Worm (Caenorhabditis elegans): ENCODE data around the gene sre-39.
A peak's percentile ranks its signal among the peaks of the same experiment; 100 is the strongest.

sre-39 gene

ce11 chrII:4673670-4674069, 13.4 kb upstream of the sre-39 start:
- TF ChIP-seq egl-27 (tag; optimal IDR thresholded peaks at IDR 0.05) (no peak), Y75B8A.6 (GFP tag; IDR thresholded peaks at IDR 0.05) (no peak), pqm-1 (tag; optimal IDR thresholded peaks at IDR 0.05) (no peak), fos-1 (tag; optimal IDR thresholded peaks at IDR 0.05) (no peak), ceh-32 (tag; optimal IDR thresholded peaks at IDR 0.05; ENCODE audit: poor library complexity) (no peak), rbr-2 (tag; optimal IDR thresholded peaks at IDR 0.05) (no peak), hmg-1.1 (GFP tag; IDR thresholded peaks at IDR 0.05) (no peak), madf-5 (GFP tag; IDR thresholded peaks at IDR 0.05) (no peak)

- 0 out of 2 replicates have a peak, but pooled peaks have one; percentile 42 for TF ChIP-seq lin-1 (GFP tag; IDR thresholded peaks at IDR 0.05)
- TF ChIP-seq daf-16 (GFP tag; optimal IDR thresholded peaks at IDR 0.05), result no peak
- peak; percentile 66 for TF ChIP-seq daf-16 (tag; optimal IDR thresholded peaks at IDR 0.05)
- TF ChIP-seq F44E2.7 (GFP tag; IDR thresholded peaks at IDR 0.05), result no peak
- no peak for TF ChIP-seq nhr-102 (tag; optimal IDR thresholded peaks at IDR 0.05)
- TF ChIP-seq spr-3 (GFP tag; optimal IDR thresholded peaks at IDR 0.05), result no peak
- no peak for TF ChIP-seq zfp-3 (GFP tag; conservative IDR thresholded peaks at IDR 0.05)
- no peak for TF ChIP-seq lin-15B (tag; optimal IDR thresholded peaks at IDR 0.05)
- no peak for TF ChIP-seq madf-9 (GFP tag; conservative IDR thresholded peaks at IDR 0.05)
- no peak for TF ChIP-seq Y48G9A.11 (GFP tag; IDR thresholded peaks at IDR 0.05)
- TF ChIP-seq nhr-48 (tag; optimal IDR thresholded peaks at IDR 0.05), result peak; percentile 21
- TF ChIP-seq pqm-1 (tag; optimal IDR thresholded peaks at IDR 0.05), result peak; percentile 98
- peak; percentile 27 for TF ChIP-seq hlh-11 (tag; optimal IDR thresholded peaks at IDR 0.05)
- no peak for TF ChIP-seq hlh-30 (tag; optimal IDR thresholded peaks at IDR 0.05; ENCODE audit: insufficient read depth)
- peak; percentile 70 for TF ChIP-seq dmd-6 (GFP tag; IDR thresholded peaks at IDR 0.05)
- TF ChIP-seq nhr-25 (tag; optimal IDR thresholded peaks at IDR 0.05; ENCODE audit: borderline replicate concordance, insufficient read depth), result no peak
- TF ChIP-seq ztf-11 (tag; optimal IDR thresholded peaks at IDR 0.05), result no peak
- TF ChIP-seq egl-43 (GFP tag; IDR thresholded peaks at IDR 0.05), result no peak
- no peak for TF ChIP-seq T20F7.1 (GFP tag; optimal IDR thresholded peaks at IDR 0.05)
- TF ChIP-seq ceh-44 (GFP tag; IDR thresholded peaks at IDR 0.05), result no peak
- no peak for TF ChIP-seq egl-27 (tag; optimal IDR thresholded peaks at IDR 0.05)
- TF ChIP-seq nhr-10 (tag; optimal IDR thresholded peaks at IDR 0.05), result no peak
- no peak for TF ChIP-seq snpc-4 (tag; optimal IDR thresholded peaks at IDR 0.05)
- peak; percentile 45 for TF ChIP-seq nhr-77 (tag; optimal IDR thresholded peaks at IDR 0.05)
- no peak for TF ChIP-seq zip-2 (tag; optimal IDR thresholded peaks at IDR 0.05)
- no peak for TF ChIP-seq nhr-41 (GFP tag; IDR thresholded peaks at IDR 0.05)
- no peak for TF ChIP-seq madf-5 (GFP tag; IDR thresholded peaks at IDR 0.05)
- no peak for TF ChIP-seq pha-4 (GFP tag; IDR thresholded peaks at IDR 0.05)
- no peak for TF ChIP-seq pha-4 (tag; optimal IDR thresholded peaks at IDR 0.05)
- no peak for TF ChIP-seq nhr-76 (tag; optimal IDR thresholded peaks at IDR 0.05)
- no peak for TF ChIP-seq ceh-32 (tag; optimal IDR thresholded peaks at IDR 0.05; ENCODE audit: poor library complexity)
- TF ChIP-seq nhr-28 (tag; optimal IDR thresholded peaks at IDR 0.05), result peak; percentile 84
- TF ChIP-seq lsy-2 (tag; optimal IDR thresholded peaks at IDR 0.05), result peak in 1 of 2 experiments; percentile 11
Observed at ce11 chrII:4674188-4674587, 12.9 kb upstream of the sre-39 start.

ce11 chrII:4675481-4675880, 11.6 kb upstream of the sre-39 start, which contains the start of gene T05A7.3:
TSS of gene T05A7.3 (plus strand) at chrII:4675781.
- no peak for TF ChIP-seq dve-1 (tag; optimal IDR thresholded peaks at IDR 0.05; ENCODE audit: insufficient read depth)
- TF ChIP-seq lin-15B (tag; optimal IDR thresholded peaks at IDR 0.05), result no peak
- TF ChIP-seq daf-8 (GFP tag; IDR thresholded peaks at IDR 0.05), result no peak
- TF ChIP-seq daf-19 (GFP tag; conservative IDR thresholded peaks at IDR 0.05), result no peak
- TF ChIP-seq ceh-82 (tag; optimal IDR thresholded peaks at IDR 0.05), result no peak
- TF ChIP-seq skn-1 (tag; optimal IDR thresholded peaks at IDR 0.05), result no peak
- no peak for TF ChIP-seq Y105C5A.15 (GFP tag; IDR thresholded peaks at IDR 0.05)
- no peak for TF ChIP-seq mdt-29 (GFP tag; IDR thresholded peaks at IDR 0.05)
- no peak for TF ChIP-seq mes-2 (tag; optimal IDR thresholded peaks at IDR 0.05; ENCODE audit: poor library complexity, severe bottlenecking)
- no peak for TF ChIP-seq ztf-7 (tag; optimal IDR thresholded peaks at IDR 0.05)
- no peak for TF ChIP-seq zfp-3 (GFP tag; conservative IDR thresholded peaks at IDR 0.05)
